Worm (Caenorhabditis elegans) whole organism, L4/young adult: ENCODE measurements around the gene F47C12.7.

Experiments used
- W03F9.2 ChIP-seq: fragments of 150-350 bp; optimal IDR thresholded peaks from 2 replicates; lab custom pipeline; 2014; ENCODE audit warnings: missing biosample characterization, missing genetic modification characterization
- him-1 ChIP-seq: sonication (generic microtip); optimal IDR thresholded peaks from 2 replicates; lab custom pipeline; 2016; ENCODE audit warnings: missing genotype, missing genetic modification reagents, missing genetic modification characterization, missing compliant biosample characterization

- TF ChIP-seq him-1 (tag; lab: Kevin White, UChicago) (no peak), W03F9.2 (tag; lab: Kevin White, UChicago) (no peak)
These were observed 8.9 kb upstream of the F47C12.7 start for ce11 chrIV:4004221-4004620.
